Worm (Caenorhabditis elegans) whole organism, midembryonic: ENCODE measurements around the gene npr-38.

Experiments used
- T22C8.4 ChIP-seq: fragments of 200-800 bp; sonication (Bioruptor generic); IDR thresholded peaks from 2 replicates; pipeline ENCODE4 v1.3.6; 2022; ENCODE audit warnings: missing genetic modification characterization, missing compliant biosample characterization
- cog-1 ChIP-seq: sonication (generic microtip); optimal IDR thresholded peaks from 2 replicates; lab custom pipeline; 2016; ENCODE audit warnings: missing genetic modification characterization, missing compliant biosample characterization
- flt-1 ChIP-seq: fragments of 200-800 bp; sonication (Bioruptor generic); IDR thresholded peaks from 2 replicates; pipeline ENCODE4 v1.3.6; 2022; ENCODE audit warnings: missing genetic modification characterization, missing compliant biosample characterization
- klf-2 ChIP-seq: fragments of 200-800 bp; sonication (Bioruptor generic); conservative IDR thresholded peaks from 2 replicates; pipeline ENCODE4 v1.3.6; 2022; ENCODE audit warnings: missing genetic modification reagents, missing genetic modification characterization, missing compliant biosample characterization
- med-1 ChIP-seq: sonication (generic microtip); optimal IDR thresholded peaks from 2 replicates; lab custom pipeline; 2017; ENCODE audit warnings: missing genetic modification characterization, mild to moderate bottlenecking, missing compliant biosample characterization, antibody characterized with exemption, missing genetic modification reagents; ENCODE audit not compliant: insufficient read depth
- ref-1 ChIP-seq: fragments of 200-800 bp; sonication (Bioruptor generic); conservative IDR thresholded peaks from 2 replicates; pipeline ENCODE4 v1.3.6; 2022; ENCODE audit warnings: missing genetic modification reagents, missing genetic modification characterization, missing compliant biosample characterization
- tab-1 ChIP-seq: fragments of 200-800 bp; sonication (Bioruptor generic); IDR thresholded peaks from 2 replicates; pipeline ENCODE4 v1.3.6; 2022; ENCODE audit warnings: missing genetic modification characterization, missing compliant biosample characterization
- ztf-23 ChIP-seq: fragments of 200-800 bp; sonication (Bioruptor generic); IDR thresholded peaks from 2 replicates; pipeline ENCODE4 v1.3.6; 2022; ENCODE audit warnings: missing genetic modification reagents, missing genetic modification characterization, missing compliant biosample characterization
- ztf-29 ChIP-seq: fragments of 200-800 bp; sonication (Bioruptor generic); IDR thresholded peaks from 2 replicates; pipeline ENCODE4 v1.3.6; 2022; ENCODE audit warnings: missing genetic modification reagents, missing genetic modification characterization, missing compliant biosample characterization

npr-38 gene

DNA sequence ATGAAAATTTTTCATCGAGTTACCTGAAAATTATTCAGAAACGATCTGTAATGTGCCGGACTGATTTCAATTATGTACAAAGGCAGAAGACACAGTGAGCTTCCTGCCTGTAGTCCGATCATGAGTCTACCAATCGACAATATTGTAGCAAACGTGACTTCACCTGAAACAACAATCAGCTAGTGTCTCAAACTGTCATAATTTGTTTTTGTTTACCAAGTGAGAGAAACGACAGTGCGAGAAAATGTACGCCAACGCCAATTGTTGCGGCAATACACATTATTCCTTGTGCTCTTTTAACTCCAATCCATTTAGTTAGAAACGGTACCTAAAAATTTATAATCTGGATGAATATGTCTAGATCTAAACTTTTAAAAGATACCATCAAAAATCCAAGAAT, 25.8 kb downstream of the npr-38 start:
- TF ChIP-seq cog-1: no peak
- no peak for TF ChIP-seq ref-1 (GFP tag; lab: Robert Waterston, UW)
- no peak for TF ChIP-seq flt-1 (GFP tag; lab: Robert Waterston, UW)
- no peak for TF ChIP-seq klf-2 (GFP tag; lab: Robert Waterston, UW)
- no peak for TF ChIP-seq ztf-23 (GFP tag; lab: Robert Waterston, UW)

DNA sequence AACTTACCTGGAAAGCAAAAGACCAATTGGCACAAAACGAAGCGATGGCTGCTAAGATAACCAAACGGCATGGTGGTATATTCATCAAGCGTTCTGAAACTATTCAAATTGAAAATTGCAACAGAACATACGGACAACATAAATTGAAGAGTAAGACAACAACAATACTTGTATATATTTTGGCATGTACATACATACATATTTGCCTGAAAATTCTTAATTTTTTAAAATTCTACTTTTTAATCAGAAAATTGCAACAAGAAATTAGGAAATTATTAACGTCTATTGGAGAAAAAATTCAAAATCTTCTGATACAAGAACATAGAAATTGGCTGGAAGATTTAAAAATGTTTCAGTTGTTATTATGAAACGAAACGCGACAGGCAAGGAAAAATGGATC, 26.5 kb downstream of the npr-38 start, which contains the start of gene C03B1.13:
Gene C03B1.13 (minus strand): TSS at position 101 of the 400 bp plus-strand sequence.
- TF ChIP-seq T22C8.4 (GFP tag; lab: Robert Waterston, UW): no peak
- no peak for TF ChIP-seq ztf-29
- no peak for TF ChIP-seq cog-1
- no peak for TF ChIP-seq ref-1 (GFP tag; lab: Robert Waterston, UW)
- TF ChIP-seq flt-1 (GFP tag; lab: Robert Waterston, UW): no peak
- no peak for TF ChIP-seq klf-2 (GFP tag; lab: Robert Waterston, UW)
- TF ChIP-seq ztf-23 (GFP tag; lab: Robert Waterston, UW): no peak
- no peak for TF ChIP-seq med-1 (GFP tag; lab: Kevin White, UChicago)
- TF ChIP-seq tab-1 (GFP tag; lab: Robert Waterston, UW): no peak

DNA sequence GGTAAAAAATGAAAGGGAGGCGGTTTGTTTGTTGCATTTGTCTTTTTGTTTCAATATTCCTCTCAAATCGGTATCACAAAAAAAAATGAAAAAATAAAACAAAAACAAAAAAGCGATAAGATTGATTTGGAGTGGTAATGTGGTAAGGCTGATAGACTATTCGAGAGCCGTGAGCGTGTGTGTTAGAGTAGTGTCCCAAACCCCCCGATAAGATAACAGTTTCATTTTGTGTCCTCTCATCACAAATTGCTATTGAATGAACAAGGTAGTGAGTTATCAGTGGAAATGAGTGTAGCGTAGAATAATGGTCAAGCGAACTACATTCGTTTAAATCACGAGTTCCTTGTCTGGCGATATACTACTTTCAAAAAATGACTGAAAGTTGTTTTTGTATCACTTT, 27.0 kb downstream of the npr-38 start:
- no peak for TF ChIP-seq med-1 (GFP tag; lab: Kevin White, UChicago)
- no peak for TF ChIP-seq ref-1 (GFP tag; lab: Robert Waterston, UW)
- no peak for TF ChIP-seq ztf-29
- no peak for TF ChIP-seq flt-1 (GFP tag; lab: Robert Waterston, UW)
- no peak for TF ChIP-seq cog-1
- TF ChIP-seq T22C8.4 (GFP tag; lab: Robert Waterston, UW): no peak
- no peak for TF ChIP-seq ztf-23 (GFP tag; lab: Robert Waterston, UW)
- TF ChIP-seq tab-1 (GFP tag; lab: Robert Waterston, UW): no peak
- TF ChIP-seq klf-2 (GFP tag; lab: Robert Waterston, UW): no peak

DNA sequence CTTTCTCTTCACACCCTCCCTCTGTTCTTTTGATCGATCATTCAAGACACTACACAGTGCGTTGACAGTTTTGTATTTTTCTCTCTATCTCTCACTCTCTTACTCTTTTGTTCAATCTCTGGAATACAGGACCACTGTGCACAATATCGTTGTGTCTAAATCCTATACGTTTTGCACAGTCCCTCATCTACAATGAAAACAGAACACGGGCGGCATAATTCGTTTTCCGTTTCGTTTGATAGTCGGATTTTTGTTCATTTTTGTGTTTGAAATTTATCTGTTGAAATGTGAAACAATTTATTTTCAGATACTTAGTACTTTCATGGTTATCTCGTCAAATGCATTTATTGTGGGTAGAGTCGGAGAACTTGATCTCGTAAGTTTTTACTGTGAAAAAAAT, 30.0 kb downstream of the npr-38 start, which contains the start of gene C03B1.7:
Gene C03B1.7 (plus strand): TSS at position 301 of the 400 bp plus-strand sequence.
- TF ChIP-seq ztf-29 (no peak), cog-1 (no peak), klf-2 (GFP tag; lab: Robert Waterston, UW) (no peak), flt-1 (GFP tag; lab: Robert Waterston, UW) (no peak), tab-1 (GFP tag; lab: Robert Waterston, UW) (no peak)

DNA sequence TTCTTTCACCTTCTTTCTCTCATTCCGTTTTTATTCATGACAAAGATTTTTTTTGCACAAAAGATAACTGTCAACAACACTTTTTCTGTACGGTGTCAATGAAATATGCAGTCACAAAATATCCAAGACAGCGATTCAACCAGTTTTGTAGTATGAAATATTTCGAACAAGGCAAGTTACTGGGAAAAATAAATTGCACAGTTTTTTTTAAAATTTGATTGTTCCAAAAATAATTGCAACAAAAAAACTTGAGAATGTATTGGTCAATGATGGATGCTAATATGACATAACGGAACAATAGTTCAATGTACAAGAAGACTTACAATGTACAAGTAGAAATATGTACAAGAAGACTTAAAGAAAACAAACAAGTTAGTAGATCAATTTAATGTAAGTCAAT, 34.3 kb downstream of the npr-38 start:
- TF ChIP-seq tab-1 (GFP tag; lab: Robert Waterston, UW) (no peak), ref-1 (GFP tag; lab: Robert Waterston, UW) (no peak), flt-1 (GFP tag; lab: Robert Waterston, UW) (no peak), cog-1 (no peak)

DNA sequence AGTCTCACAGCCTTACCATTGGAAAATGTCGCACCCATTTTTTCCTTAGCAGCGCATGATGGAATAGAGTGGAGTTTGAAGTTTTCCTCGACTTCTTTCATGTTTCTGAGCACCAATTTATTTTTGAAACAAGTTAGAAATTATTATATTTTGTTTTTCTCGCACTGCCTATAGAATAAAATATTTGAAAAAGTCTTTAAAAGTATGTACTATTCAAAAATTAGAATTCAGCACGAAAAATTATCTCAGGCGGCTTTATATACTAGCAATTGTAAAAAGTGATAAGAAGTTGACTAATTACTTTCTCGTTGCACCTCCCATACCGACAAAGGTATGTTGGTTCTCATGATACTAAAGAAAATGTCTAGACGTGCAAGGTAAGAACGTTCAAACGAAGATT, 35.5 kb downstream of the npr-38 start, which contains the start of gene C03B1.9:
Gene C03B1.9 (minus strand): TSS at position 101 of the 400 bp plus-strand sequence.
- TF ChIP-seq cog-1 (no peak), ztf-23 (GFP tag; lab: Robert Waterston, UW) (no peak)

DNA sequence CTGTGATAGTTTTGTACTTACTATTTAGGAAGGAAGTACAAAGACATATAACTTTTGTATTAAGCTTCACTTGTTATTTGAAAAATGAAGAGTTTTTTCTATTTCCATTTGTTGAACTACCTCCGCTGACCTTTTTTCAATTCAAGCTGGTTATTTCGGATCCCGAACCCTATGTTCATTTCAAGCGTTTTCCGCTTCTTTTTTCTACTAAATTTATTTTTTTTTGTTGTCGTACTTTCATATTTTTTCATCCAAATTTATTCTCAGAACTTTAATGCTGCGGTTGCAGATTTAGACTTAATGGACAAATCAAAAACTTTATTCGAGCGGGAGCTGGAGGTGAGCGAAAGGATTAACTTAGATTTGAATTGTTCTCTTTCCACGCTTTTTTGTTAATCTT, 38.5 kb downstream of the npr-38 start, which contains the start of gene C03B1.6:
Gene C03B1.6 (plus strand): TSS at position 301 of the 400 bp plus-strand sequence.
- no peak for TF ChIP-seq cog-1
- TF ChIP-seq tab-1 (GFP tag; lab: Robert Waterston, UW): no peak
- TF ChIP-seq med-1 (GFP tag; lab: Kevin White, UChicago): no peak
- no peak for TF ChIP-seq ztf-23 (GFP tag; lab: Robert Waterston, UW)
- no peak for TF ChIP-seq klf-2 (GFP tag; lab: Robert Waterston, UW)
- TF ChIP-seq ref-1 (GFP tag; lab: Robert Waterston, UW): no peak

DNA sequence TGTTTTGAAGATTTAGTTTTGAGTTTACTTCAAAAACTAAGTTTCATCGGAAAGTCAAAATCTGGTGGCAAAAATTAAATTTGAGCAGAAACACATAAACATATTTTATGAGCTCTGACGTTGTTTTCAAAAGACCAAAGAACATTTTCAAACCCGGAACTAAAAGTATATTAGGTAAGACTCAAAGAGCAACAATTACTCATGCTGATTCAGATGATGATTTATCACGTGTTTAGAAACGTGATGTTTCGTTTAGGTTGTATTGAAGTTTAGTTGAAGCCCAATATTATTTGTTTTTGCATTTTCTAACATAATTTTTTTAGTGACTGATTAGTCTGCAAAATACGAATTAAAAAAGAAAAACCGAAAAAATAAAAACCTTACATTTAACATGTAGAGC, 42.3 kb downstream of the npr-38 start:
- TF ChIP-seq ref-1 (GFP tag; lab: Robert Waterston, UW): no peak
- no peak for TF ChIP-seq flt-1 (GFP tag; lab: Robert Waterston, UW)
- no peak for TF ChIP-seq cog-1
- TF ChIP-seq ztf-23 (GFP tag; lab: Robert Waterston, UW): no peak
- no peak for TF ChIP-seq med-1 (GFP tag; lab: Kevin White, UChicago)
- TF ChIP-seq tab-1 (GFP tag; lab: Robert Waterston, UW): no peak
- TF ChIP-seq klf-2 (GFP tag; lab: Robert Waterston, UW): no peak
- TF ChIP-seq ztf-29: no peak
- TF ChIP-seq T22C8.4 (GFP tag; lab: Robert Waterston, UW): no peak

DNA sequence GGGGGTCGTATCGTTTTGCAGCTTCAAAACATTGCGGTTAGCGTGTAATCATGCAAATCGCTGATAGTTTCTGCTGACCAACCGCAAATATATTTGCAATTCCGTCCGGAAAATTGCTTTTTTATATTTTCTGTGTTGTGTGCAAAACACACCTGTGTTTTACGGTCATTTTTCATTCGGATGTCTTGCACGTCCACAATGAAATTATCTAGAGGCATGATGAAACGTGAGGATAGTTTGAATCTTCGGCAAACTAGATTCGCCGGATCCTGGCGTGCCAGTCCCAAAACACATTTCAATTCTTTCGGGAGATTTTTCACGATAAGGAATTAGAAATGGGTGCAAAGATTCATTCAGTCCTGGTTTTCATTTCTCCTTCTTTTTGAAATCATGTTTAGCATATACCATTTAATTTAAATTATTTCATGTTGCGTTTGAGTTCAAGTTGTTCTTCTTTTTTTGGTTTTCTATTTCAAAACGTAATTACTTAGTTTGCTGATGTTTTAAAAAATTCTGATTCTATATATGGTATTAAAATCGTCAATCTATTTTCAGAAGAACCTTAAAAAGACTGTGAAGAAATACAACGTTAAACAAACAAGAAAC, 43.6 kb downstream of the npr-38 start, which contains the start of gene C03B1.5:
Gene C03B1.5 (plus strand): TSS at position 556 of the 606 bp plus-strand sequence.
- no peak for TF ChIP-seq klf-2 (GFP tag; lab: Robert Waterston, UW)
- TF ChIP-seq T22C8.4 (GFP tag; lab: Robert Waterston, UW): no peak
- TF ChIP-seq ztf-29: no peak
- TF ChIP-seq ztf-23 (GFP tag; lab: Robert Waterston, UW): no peak
- no peak for TF ChIP-seq flt-1 (GFP tag; lab: Robert Waterston, UW)
- TF ChIP-seq cog-1: no peak
- no peak for TF ChIP-seq med-1 (GFP tag; lab: Kevin White, UChicago)
- TF ChIP-seq ref-1 (GFP tag; lab: Robert Waterston, UW): no peak
- no peak for TF ChIP-seq tab-1 (GFP tag; lab: Robert Waterston, UW)

DNA sequence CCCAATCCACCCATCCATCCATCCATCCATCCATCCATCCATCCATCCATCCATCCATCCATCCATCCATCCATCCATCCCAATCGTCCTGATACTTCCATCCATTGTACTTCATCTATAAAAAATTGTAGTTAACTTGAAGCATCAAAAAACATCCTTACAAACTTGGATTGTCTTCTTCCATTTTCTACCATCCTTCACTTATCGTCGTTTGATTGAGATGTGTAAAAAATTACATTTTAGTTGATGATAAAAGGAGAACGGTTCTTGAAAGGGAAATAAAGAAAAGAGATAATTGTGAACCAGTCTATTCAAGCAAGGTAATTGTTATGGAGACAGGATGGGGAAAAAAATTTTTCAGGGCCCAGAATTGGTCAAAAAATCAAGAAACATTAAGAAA, 46.3 kb downstream of the npr-38 start, which contains the start of gene C03B1.10:
Gene C03B1.10 (minus strand): TSS at position 101 of the 400 bp plus-strand sequence.
- TF ChIP-seq ztf-29 (no peak), ztf-23 (GFP tag; lab: Robert Waterston, UW) (no peak), T22C8.4 (GFP tag; lab: Robert Waterston, UW) (no peak), cog-1 (no peak), med-1 (GFP tag; lab: Kevin White, UChicago) (no peak), flt-1 (GFP tag; lab: Robert Waterston, UW) (no peak), klf-2 (GFP tag; lab: Robert Waterston, UW) (no peak), tab-1 (GFP tag; lab: Robert Waterston, UW) (no peak), ref-1 (GFP tag; lab: Robert Waterston, UW) (no peak)
